Fruit fly (Drosophila melanogaster) whole organism, prepupa: ENCODE data around the gene RabX6.

Source experiments
- Blimp-1 ChIP-seq: fragments of 200-800 bp; sonication (Bioruptor generic); optimal IDR thresholded peaks from 3 replicates; lab custom pipeline; 2017; ENCODE audit warnings: missing biosample characterization, missing genetic modification characterization, mild to moderate bottlenecking, moderate library complexity, missing genetic modification reagents
- CG16779 ChIP-seq: fragments of 200-800 bp; sonication (Bioruptor generic); optimal IDR thresholded peaks from 3 replicates; lab custom pipeline; 2017; ENCODE audit warnings: missing biosample characterization, mild to moderate bottlenecking, missing genetic modification characterization
- CG4318 ChIP-seq: fragments of 200-800 bp; sonication (Bioruptor generic); optimal IDR thresholded peaks from 3 replicates; lab custom pipeline; 2017; ENCODE audit warnings: missing biosample characterization, mild to moderate bottlenecking, missing genetic modification characterization
- Gug ChIP-seq: fragments of 200-800 bp; sonication (Bioruptor generic); IDR thresholded peaks from 2 replicates; pipeline ENCODE4 v1.3.6; 2022; ENCODE audit warnings: missing biosample characterization, missing genetic modification characterization
- Lpt ChIP-seq: fragments of 200-800 bp; sonication (Bioruptor generic); optimal IDR thresholded peaks from 3 replicates; lab custom pipeline; 2016; ENCODE audit warnings: missing biosample characterization, missing genetic modification characterization
- acj6 ChIP-seq: fragments of 200-800 bp; sonication (Bioruptor generic); optimal IDR thresholded peaks from 3 replicates; lab custom pipeline; 2016; ENCODE audit warnings: missing biosample characterization, missing genetic modification characterization
- spab ChIP-seq: fragments of 200-800 bp; sonication (Bioruptor generic); optimal IDR thresholded peaks from 2 replicates; lab custom pipeline; 2017; ENCODE audit warnings: missing biosample characterization, mild to moderate bottlenecking, missing genetic modification characterization, missing genetic modification reagents

dm6 chr3L:732290-732954, 42.1 kb downstream of the RabX6 start:
- TF ChIP-seq Gug (GFP tag; lab: Robert Waterston, UW) (no peak), CG4318 (GFP tag; lab: Kevin White, UChicago) (no peak), CG16779 (no peak), Lpt (GFP tag; lab: Kevin White, UChicago) (no peak), spab (GFP tag; lab: Kevin White, UChicago) (no peak), Blimp-1 (GFP tag; lab: Kevin White, UChicago) (no peak), acj6 (GFP tag; lab: Kevin White, UChicago) (no peak)
